Worm (Caenorhabditis elegans) whole organism, mixed stage, embryonic: ENCODE data around the gene pals-20.

Experiments used
- M03D4.4 ChIP-seq: sonication (generic microtip); optimal IDR thresholded peaks from 2 replicates; lab custom pipeline; 2017; ENCODE audit warnings: mild to moderate bottlenecking, missing genetic modification characterization, missing compliant biosample characterization
- ceh-39 ChIP-seq: fragments of 150-350 bp; optimal IDR thresholded peaks from 2 replicates; lab custom pipeline; 2014; ENCODE audit warnings: missing biosample characterization, missing genetic modification characterization
- ces-1 ChIP-seq: fragments of 150-350 bp; optimal IDR thresholded peaks from 2 replicates; lab custom pipeline; 2014; ENCODE audit warnings: missing biosample characterization, missing genetic modification reagents, missing genetic modification characterization
- cnd-1 ChIP-seq: fragments of 200-800 bp; sonication (Bioruptor generic); optimal IDR thresholded peaks from 2 replicates; lab custom pipeline; 2018; ENCODE audit warnings: mild to moderate bottlenecking, missing genetic modification characterization, missing compliant biosample characterization
- elt-3 ChIP-seq: fragments of 150-350 bp; optimal IDR thresholded peaks from 2 replicates; lab custom pipeline; 2014; ENCODE audit warnings: missing biosample characterization, missing genetic modification characterization
- flh-1 ChIP-seq: fragments of 200-800 bp; sonication (Bioruptor generic); optimal IDR thresholded peaks from 2 replicates; lab custom pipeline; 2018; ENCODE audit warnings: mild to moderate bottlenecking, missing genetic modification characterization, moderate library complexity, missing compliant biosample characterization
- lsy-2 ChIP-seq: fragments of 150-350 bp; optimal IDR thresholded peaks from 2 replicates; lab custom pipeline; 2014; ENCODE audit warnings: missing biosample characterization, missing genetic modification characterization
- nhr-12 ChIP-seq: fragments of 150-350 bp; optimal IDR thresholded peaks from 2 replicates; lab custom pipeline; 2014; ENCODE audit warnings: missing biosample characterization, missing genetic modification characterization
- nhr-237 ChIP-seq: fragments of 150-350 bp; optimal IDR thresholded peaks from 2 replicates; lab custom pipeline; 2014; ENCODE audit warnings: missing biosample characterization, missing genetic modification characterization
- nhr-28 ChIP-seq: fragments of 150-350 bp; optimal IDR thresholded peaks from 2 replicates; lab custom pipeline; 2014; ENCODE audit warnings: missing biosample characterization, missing genetic modification characterization
- nhr-76 ChIP-seq: sonication (generic microtip); optimal IDR thresholded peaks from 2 replicates; lab custom pipeline; 2017; ENCODE audit warnings: missing biosample characterization, missing genetic modification characterization
- pha-4 ChIP-seq: fragments of 150-350 bp; optimal IDR thresholded peaks from 2 replicates; lab custom pipeline; 2018; ENCODE audit warnings: missing biosample characterization, missing genetic modification reagents, missing genetic modification characterization
- snpc-4 ChIP-seq: fragments of 150-350 bp; optimal IDR thresholded peaks from 2 replicates; lab custom pipeline; 2014; ENCODE audit warnings: missing biosample characterization, missing genetic modification characterization
- ztf-11 ChIP-seq: fragments of 150-350 bp; optimal IDR thresholded peaks from 2 replicates; lab custom pipeline; 2014; ENCODE audit warnings: missing biosample characterization, missing genetic modification characterization

DNA sequence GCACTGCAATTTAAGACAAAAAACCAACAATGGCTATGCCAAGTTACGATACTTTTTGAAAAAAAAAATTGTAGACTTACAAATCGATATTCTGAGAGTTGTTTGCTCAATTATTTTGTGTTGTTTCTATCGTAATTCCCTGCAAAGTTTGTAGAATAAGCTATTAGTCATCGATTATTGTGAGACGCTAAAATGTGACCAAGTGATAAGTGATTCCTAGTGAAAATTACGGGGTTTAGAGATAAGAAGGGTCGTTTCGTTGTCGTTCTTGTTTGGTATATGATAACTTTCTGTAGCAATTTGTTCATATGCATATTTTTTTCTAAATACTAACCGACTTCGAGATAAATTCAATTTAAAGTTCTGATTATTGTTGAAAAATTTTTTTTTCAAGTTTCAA lies 10.1 kb upstream of the pals-20 start:
- TF ChIP-seq snpc-4 (tag; lab: Kevin White, UChicago) (no peak), nhr-76 (tag; lab: Kevin White, UChicago) (no peak), nhr-28 (tag; lab: Kevin White, UChicago) (no peak), flh-1 (no peak), ces-1 (GFP tag; lab: Kevin White, UChicago) (no peak), ztf-11 (tag; lab: Kevin White, UChicago) (no peak), lsy-2 (no peak), elt-3 (no peak), cnd-1 (tag; lab: Kevin White, UChicago) (no peak), M03D4.4 (no peak), ceh-39 (tag; lab: Kevin White, UChicago) (no peak), nhr-12 (tag; lab: Kevin White, UChicago) (no peak), pha-4 (tag; lab: Kevin White, UChicago) (no peak), nhr-237 (tag; lab: Kevin White, UChicago) (no peak)
